1 fruit fly cellular context compared by ENCODE assay signal in genomic region chr3L:1515820-1516540, dm6.
TF ChIP-seq lines count a peak whose summit lies in the region.

No protein-coding gene starts in this region.

TF ChIP-seq in whole organism, embryonic, 481 proteins besides CTCF, POLR2A, EP300 and RAD21 (continued from another document):
- TF ChIP-seq zen2 (GFP tag; IDR thresholded peaks at IDR 0.05; lab: Robert Waterston, UW; ENCODE audit: partially characterized antibody) (no peak), tx (GFP tag; optimal IDR thresholded peaks at IDR 0.05; lab: Kevin White, UChicago) (peak; percentile 52), croc (GFP tag; conservative IDR thresholded peaks at IDR 0.05; lab: Robert Waterston, UW) (peak; percentile 76), oc (tag; optimal IDR thresholded peaks at IDR 0.05; lab: Kevin White, UChicago) (peak; percentile 77), CG18764 (GFP tag; optimal IDR thresholded peaks at IDR 0.05; lab: Kevin White, UChicago) (peak; percentile 33), CG13624 (GFP tag; optimal IDR thresholded peaks at IDR 0.05; lab: Kevin White, UChicago) (peak; percentile 54), Usf (GFP tag; optimal IDR thresholded peaks at IDR 0.05; lab: Kevin White, UChicago) (peak; percentile 58), HmgD (GFP tag; optimal IDR thresholded peaks at IDR 0.05; lab: Kevin White, UChicago) (peak; percentile 21), CG12769 (tag; optimal IDR thresholded peaks at IDR 0.05; lab: Kevin White, UChicago) (peak; percentile 39), Fer1 (GFP tag; optimal IDR thresholded peaks at IDR 0.05; lab: Kevin White, UChicago) (peak; percentile 13), ap (GFP tag; IDR thresholded peaks at IDR 0.05; lab: Robert Waterston, UW) (no peak; the same call in 1 of the 2 replicates), grn (GFP tag; optimal IDR thresholded peaks at IDR 0.05; lab: Kevin White, UChicago) (no peak), caup (GFP tag; optimal IDR thresholded peaks at IDR 0.05; lab: Kevin White, UChicago; ENCODE audit: severe bottlenecking) (peak; percentile 54), grau (tag; optimal IDR thresholded peaks at IDR 0.05; lab: Kevin White, UChicago) (peak; percentile 99), btn (GFP tag; optimal IDR thresholded peaks at IDR 0.05; lab: Kevin White, UChicago) (peak; percentile 66), Opbp (GFP tag; IDR thresholded peaks at IDR 0.05; lab: Robert Waterston, UW; ENCODE audit: partially characterized antibody) (no peak), CG3163 (GFP tag; optimal IDR thresholded peaks at IDR 0.05; lab: Kevin White, UChicago) (peak; percentile 25), aop (GFP tag; IDR thresholded peaks at IDR 0.05; lab: Robert Waterston, UW) (no peak), dimm (GFP tag; IDR thresholded peaks at IDR 0.05; lab: Robert Waterston, UW) (no peak), CG14860 (GFP tag; IDR thresholded peaks at IDR 0.05; lab: Robert Waterston, UW; ENCODE audit: partially characterized antibody) (no peak)
TF ChIP-seq in whole organism, embryonic: peak in this region for 306.
